Fruit fly (Drosophila melanogaster) whole organism, pupa: Measurements from ENCODE around the gene DEF8.

Source experiments
- CG10348 ChIP-seq: fragments of 200-800 bp; sonication (Bioruptor generic); IDR thresholded peaks from 2 replicates; pipeline ENCODE4 v1.3.6; 2022; ENCODE audit warnings: missing biosample characterization, missing genetic modification characterization
- CG13204 ChIP-seq: fragments of 200-800 bp; sonication (Bioruptor generic); optimal IDR thresholded peaks from 2 replicates; lab custom pipeline; 2018; ENCODE audit warnings: missing biosample characterization, mild to moderate bottlenecking, missing genetic modification characterization, moderate library complexity
- CG17806 ChIP-seq: fragments of 200-800 bp; sonication (Bioruptor generic); optimal IDR thresholded peaks from 2 replicates; lab custom pipeline; 2018; ENCODE audit warnings: missing biosample characterization, mild to moderate bottlenecking, missing genetic modification characterization, moderate library complexity
- EcR ChIP-seq: fragments of 200-800 bp; sonication (Bioruptor generic); optimal IDR thresholded peaks from 3 replicates; lab custom pipeline; 2019; ENCODE audit warnings: missing biosample characterization, missing genetic modification characterization, mild to moderate bottlenecking, moderate library complexity, missing genetic modification reagents
- Snoo ChIP-seq: fragments of 200-800 bp; sonication (Bioruptor generic); optimal IDR thresholded peaks from 3 replicates; lab custom pipeline; 2017; ENCODE audit warnings: missing biosample characterization, mild to moderate bottlenecking, missing genetic modification characterization, inconsistent platforms
- gl ChIP-seq: fragments of 200-800 bp; sonication (Bioruptor generic); optimal IDR thresholded peaks from 2 replicates; lab custom pipeline; 2018; ENCODE audit warnings: missing biosample characterization, mild to moderate bottlenecking, missing genetic modification characterization

dm6 chr3L:12145709-12146694 lies 14.1 kb downstream of the DEF8 start, which contains the start of the genes eIF3l and Nrx-IV:
- TF ChIP-seq EcR (GFP tag; lab: Kevin White, UChicago) = no peak
- no peak for TF ChIP-seq gl (tag; lab: Kevin White, UChicago)
- TF ChIP-seq CG13204 (GFP tag; lab: Kevin White, UChicago) = no peak
- TF ChIP-seq CG17806 = no peak
- TF ChIP-seq CG10348 (GFP tag; lab: Robert Waterston, UW) = no peak
- no peak for TF ChIP-seq Snoo (tag; lab: Kevin White, UChicago)
